Worm (Caenorhabditis elegans) whole organism, young adult: ENCODE measurements around the gene F16H6.4.

Experiments
- B0336.3 ChIP-seq: fragments of 200-800 bp; sonication (Bioruptor generic); IDR thresholded peaks from 2 replicates; pipeline ENCODE4 v1.3.6; 2022; ENCODE audit warnings: missing genetic modification characterization, missing compliant biosample characterization
- C17E4.6 ChIP-seq: fragments of 200-800 bp; sonication (Bioruptor generic); IDR thresholded peaks from 2 replicates; pipeline ENCODE4 v1.3.6; 2022; ENCODE audit warnings: missing genetic modification reagents, missing genetic modification characterization, missing compliant biosample characterization
- D2030.7 ChIP-seq: fragments of 200-800 bp; sonication (Bioruptor generic); IDR thresholded peaks from 2 replicates; pipeline ENCODE4 v1.3.6; 2022; ENCODE audit warnings: missing genetic modification reagents, missing genetic modification characterization, missing compliant biosample characterization
- F39B2.1 ChIP-seq: fragments of 200-800 bp; sonication (Bioruptor generic); IDR thresholded peaks from 2 replicates; pipeline ENCODE4 v1.3.6; 2022; ENCODE audit warnings: missing genetic modification reagents, missing genetic modification characterization, missing compliant biosample characterization
- F52B5.7 ChIP-seq: sonication (generic microtip); optimal IDR thresholded peaks from 2 replicates; lab custom pipeline; 2016; ENCODE audit warnings: mild to moderate bottlenecking, missing genetic modification characterization, missing compliant biosample characterization
- F55B11.4 ChIP-seq: sonication (generic microtip); optimal IDR thresholded peaks from 2 replicates; lab custom pipeline; 2016; ENCODE audit warnings: missing compliant biosample characterization, missing genetic modification characterization, borderline replicate concordance; ENCODE audit not compliant: insufficient read depth
- F57C9.4 ChIP-seq: sonication (generic microtip); optimal IDR thresholded peaks from 2 replicates; lab custom pipeline; 2017; ENCODE audit warnings: mild to moderate bottlenecking, missing genetic modification characterization, missing compliant biosample characterization
- Y53G8AR.9 ChIP-seq: fragments of 200-800 bp; sonication (Bioruptor generic); conservative IDR thresholded peaks from 2 replicates; pipeline ENCODE4 v1.3.6; 2022; ENCODE audit warnings: missing genetic modification reagents, missing genetic modification characterization, missing compliant biosample characterization
- akir-1 ChIP-seq: fragments of 200-800 bp; sonication (Bioruptor generic); optimal IDR thresholded peaks from 2 replicates; lab custom pipeline; 2018; ENCODE audit warnings: mild to moderate bottlenecking, missing genetic modification characterization, moderate library complexity, missing compliant biosample characterization
- ama-1 ChIP-seq, 3 experiments: fragments of 150-350 bp in 1 of 3; sonication (generic microtip) in 2 of 3; optimal IDR thresholded peaks; 2 replicates each; lab custom pipeline; 2014 to 2018; ENCODE audit warnings: missing biosample characterization in 2 of 3, missing genetic modification characterization in 2 of 3, missing genetic modification reagents in 2 of 3
- athp-1 ChIP-seq: sonication (generic microtip); optimal IDR thresholded peaks from 2 replicates; lab custom pipeline; 2017; ENCODE audit warnings: mild to moderate bottlenecking, missing genetic modification characterization, missing compliant biosample characterization
- ccch-3 ChIP-seq: fragments of 200-800 bp; sonication (Bioruptor generic); optimal IDR thresholded peaks from 2 replicates; lab custom pipeline; 2018; ENCODE audit warnings: mild to moderate bottlenecking, missing genetic modification characterization, missing compliant biosample characterization
- cebp-2 ChIP-seq: fragments of 200-800 bp; sonication (Bioruptor generic); IDR thresholded peaks from 2 replicates; pipeline ENCODE4 v1.3.6; 2022; ENCODE audit warnings: missing genetic modification characterization, missing compliant biosample characterization
- ceh-100 ChIP-seq: fragments of 200-800 bp; sonication (Bioruptor generic); IDR thresholded peaks from 2 replicates; pipeline ENCODE4 v1.3.6; 2022; ENCODE audit warnings: missing genetic modification reagents, missing genetic modification characterization, missing compliant biosample characterization
- ceh-58 ChIP-seq: fragments of 200-800 bp; sonication (Bioruptor generic); IDR thresholded peaks from 2 replicates; pipeline ENCODE4 v1.3.6; 2022; ENCODE audit warnings: missing genetic modification characterization, missing compliant biosample characterization
- chd-7 ChIP-seq: sonication (generic microtip); optimal IDR thresholded peaks from 2 replicates; lab custom pipeline; 2016; ENCODE audit warnings: mild to moderate bottlenecking, missing genetic modification characterization, moderate library complexity, missing compliant biosample characterization
- egl-18 ChIP-seq: fragments of 200-800 bp; sonication (Bioruptor generic); IDR thresholded peaks from 2 replicates; pipeline ENCODE4 v1.3.6; 2022; ENCODE audit warnings: missing genetic modification reagents, missing genetic modification characterization, missing compliant biosample characterization
- ekl-4 ChIP-seq: fragments of 200-800 bp; sonication (Bioruptor generic); IDR thresholded peaks from 2 replicates; pipeline ENCODE4 v1.3.6; 2022; ENCODE audit warnings: missing genetic modification reagents, missing genetic modification characterization, missing compliant biosample characterization
- hlh-12 ChIP-seq: sonication (generic microtip); optimal IDR thresholded peaks from 2 replicates; lab custom pipeline; 2016; ENCODE audit warnings: missing genetic modification characterization, missing compliant biosample characterization
- hlh-26 ChIP-seq: fragments of 200-800 bp; sonication (Bioruptor generic); conservative IDR thresholded peaks from 2 replicates; pipeline ENCODE4 v1.3.6; 2022; ENCODE audit warnings: missing genetic modification reagents, missing genetic modification characterization, missing compliant biosample characterization
- hmg-1.2 ChIP-seq: fragments of 200-800 bp; sonication (Bioruptor generic); IDR thresholded peaks from 2 replicates; pipeline ENCODE4 v1.3.6; 2022; ENCODE audit warnings: missing genetic modification reagents, missing genetic modification characterization, missing compliant biosample characterization
- hmg-20 ChIP-seq: fragments of 200-800 bp; sonication (Bioruptor generic); IDR thresholded peaks from 2 replicates; pipeline ENCODE4 v1.3.6; 2022; ENCODE audit warnings: missing genetic modification reagents, missing genetic modification characterization, missing compliant biosample characterization
- hsf-1 ChIP-seq: fragments of 200-800 bp; sonication (Bioruptor generic); IDR thresholded peaks from 2 replicates; pipeline ENCODE4 v1.3.6; 2022; ENCODE audit warnings: missing genetic modification reagents, missing genetic modification characterization, missing compliant biosample characterization
- lag-1 ChIP-seq: fragments of 200-800 bp; sonication (Bioruptor generic); IDR thresholded peaks from 2 replicates; pipeline ENCODE4 v1.3.6; 2022; ENCODE audit warnings: missing genetic modification reagents, missing genetic modification characterization, missing compliant biosample characterization
- let-607 ChIP-seq, 2 experiments: fragments of 200-800 bp in 1 of 2; sonication (Bioruptor generic) in 1 of 2; sonication (generic microtip) in 1 of 2; optimal IDR thresholded peaks; 2 replicates each; lab custom pipeline; 2016 to 2018; ENCODE audit warnings: mild to moderate bottlenecking in 2 of 2, missing compliant biosample characterization in 2 of 2, missing genetic modification characterization in 2 of 2, moderate library complexity in 2 of 2, missing genotype in 1 of 2
- lin-40 ChIP-seq: sonication (generic microtip); optimal IDR thresholded peaks from 2 replicates; lab custom pipeline; 2016; ENCODE audit warnings: missing genetic modification characterization, mild to moderate bottlenecking, missing compliant biosample characterization, missing genotype, missing genetic modification reagents
- lin-54 ChIP-seq: fragments of 200-800 bp; sonication (Bioruptor generic); optimal IDR thresholded peaks from 2 replicates; lab custom pipeline; 2018; ENCODE audit warnings: mild to moderate bottlenecking, missing genetic modification characterization, missing compliant biosample characterization
- lir-1 ChIP-seq: fragments of 200-800 bp; sonication (Bioruptor generic); conservative IDR thresholded peaks from 2 replicates; pipeline ENCODE4 v1.3.6; 2022; ENCODE audit warnings: missing genetic modification reagents, missing genetic modification characterization, missing compliant biosample characterization
- lsy-27 ChIP-seq: sonication (generic microtip); optimal IDR thresholded peaks from 2 replicates; lab custom pipeline; 2017; ENCODE audit warnings: missing genetic modification characterization, mild to moderate bottlenecking, missing compliant biosample characterization, antibody characterized with exemption, missing genotype, borderline replicate concordance; ENCODE audit not compliant: insufficient read depth
- madf-3 ChIP-seq: fragments of 200-800 bp; sonication (Bioruptor generic); IDR thresholded peaks from 2 replicates; pipeline ENCODE4 v1.3.6; 2022; ENCODE audit warnings: missing genetic modification reagents, missing genetic modification characterization, missing compliant biosample characterization
- mcd-1 ChIP-seq: fragments of 200-800 bp; sonication (Bioruptor generic); IDR thresholded peaks from 2 replicates; pipeline ENCODE4 v1.3.6; 2022; ENCODE audit warnings: missing genetic modification reagents, missing genetic modification characterization, missing compliant biosample characterization
- mes-4 ChIP-seq: sonication (generic microtip); optimal IDR thresholded peaks from 2 replicates; lab custom pipeline; 2016; ENCODE audit warnings: missing genotype, missing genetic modification characterization, missing compliant biosample characterization
- nhr-120 ChIP-seq: fragments of 200-800 bp; sonication (Bioruptor generic); IDR thresholded peaks from 2 replicates; pipeline ENCODE4 v1.3.6; 2022; ENCODE audit warnings: missing genetic modification characterization, missing compliant biosample characterization
- nhr-90 ChIP-seq: sonication (generic microtip); optimal IDR thresholded peaks from 2 replicates; lab custom pipeline; 2016; ENCODE audit warnings: missing genotype, mild to moderate bottlenecking, missing genetic modification characterization, missing compliant biosample characterization
- pbrm-1 ChIP-seq: fragments of 200-800 bp; sonication (Bioruptor generic); IDR thresholded peaks from 2 replicates; pipeline ENCODE4 v1.3.6; 2022; ENCODE audit warnings: missing genetic modification reagents, missing genetic modification characterization, missing compliant biosample characterization
- rcor-1 ChIP-seq: fragments of 200-800 bp; sonication (Bioruptor generic); IDR thresholded peaks from 2 replicates; pipeline ENCODE4 v1.3.6; 2022; ENCODE audit warnings: missing genetic modification reagents, missing genetic modification characterization, missing compliant biosample characterization
- rpc-1 ChIP-seq, 2 experiments: fragments of 150-350 bp in 1 of 2; sonication (generic microtip) in 1 of 2; optimal IDR thresholded peaks; 2 replicates each; lab custom pipeline; 2014 to 2018; ENCODE audit warnings: missing biosample characterization in 1 of 2, missing genetic modification characterization in 1 of 2, missing genetic modification reagents in 1 of 2, missing genotype in 1 of 2
- sea-2 ChIP-seq: fragments of 200-800 bp; sonication (Bioruptor generic); IDR thresholded peaks from 2 replicates; pipeline ENCODE4 v1.3.6; 2022; ENCODE audit warnings: missing genetic modification characterization, missing compliant biosample characterization
- snpc-3.4 ChIP-seq: sonication (generic microtip); optimal IDR thresholded peaks from 2 replicates; lab custom pipeline; 2017; ENCODE audit warnings: missing genetic modification characterization, mild to moderate bottlenecking, missing compliant biosample characterization, antibody characterized with exemption, moderate library complexity, missing genotype, missing genetic modification reagents
- tbx-9 ChIP-seq: sonication (generic microtip); optimal IDR thresholded peaks from 2 replicates; lab custom pipeline; 2016; ENCODE audit warnings: borderline replicate concordance, missing genetic modification characterization, inconsistent platforms, missing compliant biosample characterization
- tlf-1 ChIP-seq: fragments of 200-800 bp; sonication (Bioruptor generic); optimal IDR thresholded peaks from 2 replicates; lab custom pipeline; 2018; ENCODE audit warnings: mild to moderate bottlenecking, missing genetic modification characterization, missing compliant biosample characterization
- zim-3 ChIP-seq: sonication (generic microtip); optimal IDR thresholded peaks from 2 replicates; lab custom pipeline; 2017; ENCODE audit warnings: mild to moderate bottlenecking, missing genetic modification characterization, moderate library complexity, missing compliant biosample characterization
- ztf-28 ChIP-seq: fragments of 200-800 bp; sonication (Bioruptor generic); IDR thresholded peaks from 2 replicates; pipeline ENCODE4 v1.3.6; 2022; ENCODE audit warnings: missing genetic modification reagents, missing genetic modification characterization, missing compliant biosample characterization

The F16H6.4 gene

DNA sequence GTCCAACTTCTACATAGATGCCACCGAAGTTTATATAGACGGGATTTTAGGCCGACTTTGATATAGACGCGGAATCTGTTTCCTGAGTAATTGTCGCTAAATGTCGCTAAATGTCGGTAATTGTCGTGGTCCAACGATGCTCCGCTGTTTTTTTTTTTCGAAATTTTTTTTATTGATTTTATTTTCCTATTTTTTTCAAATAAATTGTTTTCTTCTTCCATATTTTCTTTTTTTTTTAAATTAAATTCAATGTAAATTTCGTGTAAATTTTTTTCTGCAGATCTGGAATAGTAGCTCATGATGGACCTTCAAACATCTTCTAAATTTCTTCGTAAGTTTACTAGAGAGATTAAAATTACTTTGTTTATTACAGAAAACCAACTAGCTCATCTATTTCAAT is 13.6 kb upstream of the F16H6.4 start, which contains the start of gene C31G12.3:
Gene C31G12.3, plus strand, starts transcription at position 301 of the 400 bp plus-strand sequence.
- TF ChIP-seq ccch-3 (GFP tag; lab: Kevin White, UChicago) (no peak), C17E4.6 (no peak), F39B2.1 (no peak), lag-1 (GFP tag; lab: Robert Waterston, UW) (no peak), let-607 (tag; optimal IDR thresholded peaks at IDR 0.05; lab: Kevin White, UChicago) (no peak), athp-1 (no peak), nhr-90 (tag; lab: Kevin White, UChicago) (no peak), hsf-1 (GFP tag; lab: Robert Waterston, UW) (no peak), lsy-27 (tag; lab: Kevin White, UChicago) (no peak)

DNA sequence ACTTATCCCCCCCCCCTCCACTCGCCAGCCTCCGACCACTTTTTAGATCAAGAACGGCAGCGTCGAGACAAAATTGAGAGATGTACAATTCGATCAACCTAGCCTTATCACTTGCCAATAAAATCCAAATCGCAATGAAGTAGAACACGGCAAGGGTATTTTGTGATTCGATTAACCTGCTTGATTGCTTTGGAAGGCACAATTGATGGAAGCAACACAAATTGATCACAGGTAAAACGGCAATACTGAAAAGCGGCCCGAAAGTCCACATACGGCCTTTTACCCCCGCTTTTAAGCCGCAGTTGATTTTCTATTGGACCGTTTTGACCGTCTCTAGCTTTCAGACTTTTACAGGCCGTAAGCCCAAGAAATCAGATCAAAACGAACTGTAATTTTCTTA is 10.2 kb upstream of the F16H6.4 start, which contains the start of gene clec-245:
Gene clec-245, minus strand, starts transcription at position 101 of the 400 bp plus-strand sequence.
- TF ChIP-seq F55B11.4 (tag; lab: Kevin White, UChicago) (no peak), sea-2 (GFP tag; lab: Robert Waterston, UW) (no peak), hlh-12 (tag; lab: Kevin White, UChicago) (no peak), pbrm-1 (GFP tag; lab: Robert Waterston, UW) (no peak), akir-1 (GFP tag; lab: Kevin White, UChicago) (no peak), Y53G8AR.9 (GFP tag; lab: Robert Waterston, UW) (no peak), lir-1 (GFP tag; lab: Robert Waterston, UW) (no peak), ceh-58 (GFP tag; lab: Robert Waterston, UW) (no peak), zim-3 (tag; lab: Kevin White, UChicago) (no peak), cebp-2 (GFP tag; lab: Robert Waterston, UW) (no peak)

DNA sequence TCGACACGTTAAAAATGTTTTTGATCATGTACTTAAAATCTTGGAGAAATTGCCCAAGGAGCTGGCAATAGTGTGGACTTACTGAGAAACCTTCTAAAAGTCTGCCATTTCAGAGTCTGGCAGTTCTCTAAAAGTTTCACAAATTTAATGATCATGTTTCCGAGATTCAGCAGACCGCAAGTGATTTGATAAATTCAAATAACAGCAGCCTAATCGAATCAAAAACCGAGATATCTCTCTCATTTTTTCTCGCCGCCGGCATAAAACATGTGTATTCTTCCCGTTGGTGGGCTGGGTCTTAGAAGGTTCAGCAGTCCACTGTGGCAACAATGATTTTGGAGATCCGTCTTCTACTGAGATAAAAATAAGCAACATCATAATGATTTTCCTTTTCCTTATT is 9.3 kb upstream of the F16H6.4 start, which contains the start of gene clec-246:
Gene clec-246, plus strand, starts transcription at position 301 of the 400 bp plus-strand sequence.
- TF ChIP-seq ztf-28 (GFP tag; lab: Robert Waterston, UW) (no peak), lsy-27 (tag; lab: Kevin White, UChicago) (no peak), lin-40 (tag; lab: Kevin White, UChicago) (no peak), mes-4 (tag; lab: Kevin White, UChicago) (no peak), F57C9.4 (tag; lab: Kevin White, UChicago) (no peak), madf-3 (GFP tag; lab: Robert Waterston, UW) (no peak), F52B5.7 (tag; lab: Kevin White, UChicago) (no peak), ceh-100 (GFP tag; lab: Robert Waterston, UW) (no peak), nhr-120 (GFP tag; lab: Robert Waterston, UW) (no peak), tlf-1 (GFP tag; lab: Kevin White, UChicago) (no peak), D2030.7 (GFP tag; lab: Robert Waterston, UW) (no peak), let-607 (tag; optimal IDR thresholded peaks at IDR 0.05; lab: Kevin White, UChicago) (no peak), hlh-26 (GFP tag; lab: Robert Waterston, UW) (no peak), B0336.3 (no peak), snpc-3.4 (tag; lab: Kevin White, UChicago) (no peak), hmg-1.2 (no peak)
- TF ChIP-seq, all 124 proteins: peak for 0

DNA sequence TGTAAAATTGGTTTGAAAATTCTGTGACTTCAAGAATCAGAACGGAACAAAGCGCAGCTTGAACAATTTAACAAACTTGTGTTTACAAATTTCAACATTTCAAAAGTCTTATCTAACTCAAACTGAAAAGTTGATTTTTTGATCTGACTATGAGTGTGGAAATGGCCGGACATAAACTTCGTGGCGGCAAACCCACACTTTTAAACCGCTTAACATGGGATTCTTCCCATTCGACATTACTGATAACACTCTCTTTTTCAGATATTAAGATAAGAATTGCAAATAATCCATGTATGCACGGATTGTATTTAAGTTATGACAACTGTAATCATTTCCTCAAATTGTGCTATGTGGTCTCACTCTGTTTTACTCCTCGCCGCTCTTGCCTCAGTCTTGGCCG is 7.4 kb upstream of the F16H6.4 start, which contains the start of gene clec-42:
Gene clec-42, plus strand, starts transcription at position 285 of the 400 bp plus-strand sequence.
- TF ChIP-seq egl-18 (GFP tag; lab: Robert Waterston, UW) (no peak), D2030.7 (GFP tag; lab: Robert Waterston, UW) (no peak), madf-3 (GFP tag; lab: Robert Waterston, UW) (no peak), rcor-1 (no peak), lir-1 (GFP tag; lab: Robert Waterston, UW) (no peak), rpc-1 (optimal IDR thresholded peaks at IDR 0.05; lab: Kevin White, UChicago) (no peak), rpc-1 (tag; optimal IDR thresholded peaks at IDR 0.05; lab: Kevin White, UChicago) (no peak), tbx-9 (tag; lab: Kevin White, UChicago) (no peak), ama-1 (optimal IDR thresholded peaks at IDR 0.05; lab: Kevin White, UChicago) (no peak), ama-1 (GFP tag; optimal IDR thresholded peaks at IDR 0.05; lab: Kevin White, UChicago) (no peak), hmg-20 (no peak), C17E4.6 (no peak), chd-7 (no peak), lin-54 (GFP tag; lab: Kevin White, UChicago) (no peak), ekl-4 (no peak), mcd-1 (GFP tag; lab: Robert Waterston, UW) (no peak)
